Fruit fly (Drosophila melanogaster): ENCODE data around the gene brv2.

DNA sequence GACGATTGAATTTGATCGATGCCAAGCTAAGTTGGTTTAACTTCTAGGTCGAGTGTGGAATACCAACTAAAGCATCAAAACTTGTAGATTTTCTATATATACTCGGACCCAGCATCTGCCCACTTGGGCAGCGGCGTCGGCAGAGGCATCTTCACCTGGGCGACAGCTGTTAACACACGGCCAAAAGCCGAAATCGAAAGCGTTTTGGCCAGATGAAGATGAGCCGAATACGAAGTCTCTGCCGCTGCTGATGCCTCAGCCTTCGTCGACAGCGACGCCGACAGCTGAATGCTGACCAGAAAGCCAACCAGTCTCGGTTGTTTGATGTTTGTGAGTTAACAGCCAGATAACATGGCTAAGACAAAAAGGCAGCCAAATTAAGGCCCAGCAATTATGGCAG, 44.4 kb upstream of the brv2 start, which contains the start of gene CG13731:
- TF ChIP-seq CTCF (optimal IDR thresholded peaks at IDR 0.05) = no peak
- no peak for TF ChIP-seq CG8478 (optimal IDR thresholded peaks at IDR 0.05)
